Worm (Caenorhabditis elegans) whole organism, L3 larva: ENCODE data around the gene srg-41.

ENCODE experiments used
- ama-1 ChIP-seq: fragments of 150-350 bp; optimal IDR thresholded peaks from 2 replicates; lab custom pipeline; 2018
- ceh-9 ChIP-seq: sonication (generic microtip); optimal IDR thresholded peaks from 2 replicates; lab custom pipeline; 2018; ENCODE audit warnings: missing biosample characterization, missing genetic modification characterization
- elt-3 ChIP-seq, 3 experiments: fragments of 150-350 bp in 1 of 3; sonication (generic microtip) in 2 of 3; optimal IDR thresholded peaks; 2 replicates in 2 of 3; 4 replicates in 1 of 3; lab custom pipeline; 2014 to 2017; ENCODE audit warnings: missing biosample characterization in 3 of 3, missing genetic modification characterization in 3 of 3
- fkh-10 ChIP-seq: sonication (generic microtip); optimal IDR thresholded peaks from 2 replicates; lab custom pipeline; 2017; ENCODE audit warnings: missing biosample characterization, missing genetic modification reagents, missing genetic modification characterization
- mdl-1 ChIP-seq: fragments of 150-350 bp; optimal IDR thresholded peaks from 2 replicates; lab custom pipeline; 2014; ENCODE audit warnings: missing biosample characterization, missing genetic modification characterization
- nfya-1 ChIP-seq: sonication (generic microtip); optimal IDR thresholded peaks from 2 replicates; lab custom pipeline; 2017; ENCODE audit warnings: missing genetic modification characterization, mild to moderate bottlenecking, missing compliant biosample characterization, antibody characterized with exemption, moderate library complexity; ENCODE audit not compliant: insufficient read depth
- nhr-11 ChIP-seq: fragments of 150-350 bp; optimal IDR thresholded peaks from 2 replicates; lab custom pipeline; 2014; ENCODE audit warnings: missing biosample characterization, missing genetic modification characterization
- nhr-12 ChIP-seq: fragments of 150-350 bp; optimal IDR thresholded peaks from 2 replicates; lab custom pipeline; 2014; ENCODE audit warnings: missing biosample characterization, missing genetic modification characterization
- nhr-23 ChIP-seq: fragments of 150-350 bp; optimal IDR thresholded peaks from 2 replicates; lab custom pipeline; 2014; ENCODE audit warnings: missing biosample characterization, missing genetic modification reagents, missing genetic modification characterization
- nhr-77 ChIP-seq: fragments of 150-350 bp; optimal IDR thresholded peaks from 2 replicates; lab custom pipeline; 2014; ENCODE audit warnings: missing biosample characterization, missing genetic modification characterization
- skn-1 ChIP-seq: fragments of 150-350 bp; optimal IDR thresholded peaks from 2 replicates; lab custom pipeline; 2014; ENCODE audit warnings: missing biosample characterization, missing genetic modification characterization
- tbx-2 ChIP-seq: sonication (generic microtip); optimal IDR thresholded peaks from 2 replicates; lab custom pipeline; 2016; ENCODE audit warnings: mild to moderate bottlenecking, missing genetic modification characterization, missing compliant biosample characterization

- TF ChIP-seq elt-3 (tag; optimal IDR thresholded peaks at IDR 0.05; lab: Kevin White, UChicago) (no peak), ama-1 (lab: Kevin White, UChicago) (no peak), skn-1 (tag; lab: Kevin White, UChicago) (no peak), nfya-1 (tag; lab: Kevin White, UChicago) (no peak), nhr-23 (tag; lab: Kevin White, UChicago) (no peak), fkh-10 (no peak), tbx-2 (tag; lab: Kevin White, UChicago) (no peak), nhr-12 (no peak), nhr-11 (tag; lab: Kevin White, UChicago) (no peak), ceh-9 (tag; lab: Kevin White, UChicago) (no peak), mdl-1 (tag; lab: Kevin White, UChicago) (no peak), nhr-77 (tag; lab: Kevin White, UChicago) (no peak)
These were observed 29.3 kb upstream of the srg-41 start, which contains the start of gene lgc-49 for ce11 chrV:11190983-11191382.
